Fruit fly (Drosophila melanogaster) whole organism, prepupa: ENCODE results near the gene nAChRalpha3.

Source experiments
- Eip78C ChIP-seq: fragments of 200-800 bp; sonication (Bioruptor generic); peaks from one replicate; lab custom pipeline; 2016; ENCODE audit warnings: missing biosample characterization, missing genetic modification characterization
- Ets96B ChIP-seq: fragments of 200-800 bp; optimal IDR thresholded peaks from 2 replicates; lab custom pipeline; 2019; ENCODE audit warnings: missing biosample characterization, mild to moderate bottlenecking, missing genetic modification characterization, moderate library complexity
- vri ChIP-seq: fragments of 200-800 bp; sonication (Bioruptor generic); optimal IDR thresholded peaks from 3 replicates; lab custom pipeline; 2016; ENCODE audit warnings: missing biosample characterization, mild to moderate bottlenecking, missing genetic modification characterization

DNA sequence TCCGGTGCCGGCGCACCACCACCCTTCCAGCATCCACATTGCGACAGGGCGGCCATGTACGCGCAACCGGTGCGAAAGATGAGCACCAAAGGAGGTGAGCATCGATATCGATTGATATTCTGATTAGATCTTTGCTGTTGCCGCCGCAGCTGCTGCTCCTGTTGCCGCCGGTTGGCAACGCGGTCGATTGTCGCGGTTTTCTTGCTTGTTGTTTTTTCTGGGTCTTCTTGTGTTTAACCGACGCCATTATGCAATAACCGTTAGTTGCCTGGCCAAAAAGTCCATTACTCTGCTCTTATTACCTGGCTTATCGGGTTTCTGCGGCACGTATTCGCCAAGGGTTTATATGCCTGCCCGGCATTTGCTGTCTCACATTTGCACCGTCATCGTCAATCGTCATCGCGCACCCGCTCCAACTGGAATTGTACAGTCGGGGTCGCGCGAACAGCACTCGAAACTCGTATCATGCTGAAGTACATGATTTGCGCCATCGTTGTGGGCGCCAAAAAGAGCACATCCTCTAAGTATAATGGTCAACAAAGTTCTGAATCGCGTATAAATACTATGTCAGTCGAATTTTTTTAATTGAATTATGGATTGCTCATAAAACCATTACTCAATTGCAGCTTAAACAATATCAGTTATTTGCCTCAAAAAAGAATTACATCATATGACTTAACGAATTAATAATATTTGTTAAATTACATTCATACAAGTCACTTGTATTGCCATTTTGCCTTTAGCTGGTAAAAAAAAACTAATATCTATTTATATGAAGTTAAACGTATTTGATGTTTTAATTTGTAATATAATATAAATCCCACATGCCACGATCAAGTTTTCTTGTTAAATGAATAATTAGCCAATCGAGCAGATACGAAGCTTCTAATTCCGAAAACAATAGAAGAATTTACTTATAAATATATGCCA is 122.7 kb downstream of the nAChRalpha3 start, which contains the start of gene sni:
- TF ChIP-seq Ets96B (peak; percentile 45), Eip78C (GFP tag; lab: Kevin White, UChicago) (peak; percentile 92), vri (GFP tag; lab: Kevin White, UChicago) (peak; percentile 69)
